Fruit fly (Drosophila melanogaster): Measurements from ENCODE around the gene Axn.

DNA sequence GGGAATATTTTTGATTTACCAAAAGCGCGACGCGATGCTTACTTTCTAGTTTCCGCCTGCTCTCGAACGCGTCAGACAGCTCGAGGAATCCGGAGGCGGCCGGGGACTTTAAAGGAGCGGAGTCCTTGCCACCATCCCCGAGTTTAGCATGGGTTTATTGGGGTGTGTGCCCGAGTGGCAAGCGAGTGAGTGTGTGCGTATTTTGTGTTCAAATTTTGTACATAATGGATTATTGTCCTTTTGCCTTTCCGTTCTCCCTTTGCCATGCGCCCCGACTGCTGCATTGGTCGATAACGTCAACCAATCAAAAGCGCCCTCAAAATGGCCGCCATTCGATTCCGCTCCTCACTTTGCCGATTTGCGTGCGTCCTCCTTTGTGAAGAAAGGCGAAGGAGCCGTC lies 7.4 kb downstream of the Axn start:
- no peak for TF ChIP-seq rn (GFP tag; IDR thresholded peaks at IDR 0.05)
- no peak for TF ChIP-seq fd96Ca (GFP tag; IDR thresholded peaks at IDR 0.05)
- no peak for TF ChIP-seq Pif1A (GFP tag; optimal IDR thresholded peaks at IDR 0.05)
- TF ChIP-seq CG32121 (GFP tag; IDR thresholded peaks at IDR 0.05): no peak

Measured in whole organism, pupa.